Worm (Caenorhabditis elegans) whole organism, L3 larva: ENCODE results near the gene Y105C5B.11.

Source experiments
- elt-2 ChIP-seq: sonication (generic microtip); optimal IDR thresholded peaks from 2 replicates; lab custom pipeline; 2016; ENCODE audit warnings: missing genetic modification reagents, mild to moderate bottlenecking, missing genetic modification characterization, missing compliant biosample characterization
- elt-3 ChIP-seq, 3 experiments: fragments of 150-350 bp in 1 of 3; sonication (generic microtip) in 2 of 3; optimal IDR thresholded peaks; 2 replicates in 2 of 3; 4 replicates in 1 of 3; lab custom pipeline; 2014 to 2017; ENCODE audit warnings: missing biosample characterization in 3 of 3, missing genetic modification characterization in 3 of 3
- lsy-12 ChIP-seq: sonication (generic microtip); optimal IDR thresholded peaks from 2 replicates; lab custom pipeline; 2016; ENCODE audit warnings: mild to moderate bottlenecking, missing genetic modification characterization, missing compliant biosample characterization
- mdl-1 ChIP-seq: fragments of 150-350 bp; optimal IDR thresholded peaks from 2 replicates; lab custom pipeline; 2014; ENCODE audit warnings: missing biosample characterization, missing genetic modification characterization

ce11 chrIV:15931176-15931575 is 10.1 kb downstream of the Y105C5B.11 start:
- no peak for TF ChIP-seq lsy-12 (tag; lab: Kevin White, UChicago)
- no peak for TF ChIP-seq elt-3 (tag; optimal IDR thresholded peaks at IDR 0.05; lab: Kevin White, UChicago)
- TF ChIP-seq elt-2 (tag; lab: Kevin White, UChicago): peak; percentile 34
- TF ChIP-seq mdl-1: no peak
